Worm (Caenorhabditis elegans) whole organism, midembryonic: ENCODE results near the gene shpk-1.

ENCODE experiments used
- klf-2 ChIP-seq: fragments of 200-800 bp; sonication (Bioruptor generic); conservative IDR thresholded peaks from 2 replicates; pipeline ENCODE4 v1.3.6; 2022; ENCODE audit warnings: missing genetic modification reagents, missing genetic modification characterization, missing compliant biosample characterization
- ztf-23 ChIP-seq: fragments of 200-800 bp; sonication (Bioruptor generic); IDR thresholded peaks from 2 replicates; pipeline ENCODE4 v1.3.6; 2022; ENCODE audit warnings: missing genetic modification reagents, missing genetic modification characterization, missing compliant biosample characterization

- TF ChIP-seq klf-2 (GFP tag; lab: Robert Waterston, UW) (no peak), ztf-23 (GFP tag; lab: Robert Waterston, UW) (peak; percentile 59)
Measured at ce11 chrIII:13622268-13622667, 14.4 kb downstream of the shpk-1 start, which contains the start of gene hip-1.
